Worm (Caenorhabditis elegans) whole organism, L4 larva: ENCODE measurements around the gene cal-4.

Experiments
- F26F4.8 ChIP-seq: fragments of 200-800 bp; sonication (Bioruptor generic); conservative IDR thresholded peaks from 2 replicates; pipeline ENCODE4 v1.3.6; 2022; ENCODE audit warnings: missing genetic modification characterization, missing compliant biosample characterization
- F49E8.2 ChIP-seq: sonication (generic microtip); optimal IDR thresholded peaks from 2 replicates; lab custom pipeline; 2016; ENCODE audit warnings: missing compliant biosample characterization, mild to moderate bottlenecking, missing genetic modification characterization, borderline replicate concordance
- T20F7.1 ChIP-seq: fragments of 200-800 bp; sonication (Bioruptor generic); optimal IDR thresholded peaks from 2 replicates; lab custom pipeline; 2018; ENCODE audit warnings: mild to moderate bottlenecking, missing genetic modification characterization, missing compliant biosample characterization
- Y48G9A.11 ChIP-seq: fragments of 200-800 bp; sonication (Bioruptor generic); IDR thresholded peaks from 2 replicates; pipeline ENCODE4 v1.3.6; 2022; ENCODE audit warnings: missing genetic modification reagents, missing genetic modification characterization, missing compliant biosample characterization
- Y5F2A.4 ChIP-seq: fragments of 200-800 bp; sonication (Bioruptor generic); optimal IDR thresholded peaks from 2 replicates; lab custom pipeline; 2018; ENCODE audit warnings: mild to moderate bottlenecking, missing genetic modification characterization, missing compliant biosample characterization
- Y75B8A.6 ChIP-seq: fragments of 200-800 bp; sonication (Bioruptor generic); IDR thresholded peaks from 2 replicates; pipeline ENCODE4 v1.3.6; 2022; ENCODE audit warnings: missing genetic modification reagents, missing genetic modification characterization, missing compliant biosample characterization
- ZK337.2 ChIP-seq: fragments of 200-800 bp; sonication (Bioruptor generic); IDR thresholded peaks from 2 replicates; pipeline ENCODE4 v1.3.6; 2022; ENCODE audit warnings: missing genetic modification reagents, missing genetic modification characterization, missing compliant biosample characterization
- aha-1 ChIP-seq: fragments of 150-350 bp; peaks from one replicate; lab custom pipeline; 2014; ENCODE audit warnings: missing biosample characterization, missing genetic modification characterization
- ama-1 ChIP-seq: fragments of 150-350 bp; optimal IDR thresholded peaks from 2 replicates; lab custom pipeline; 2014; ENCODE audit warnings: inconsistent platforms, mixed read lengths
- ceh-32 ChIP-seq: sonication (generic microtip); optimal IDR thresholded peaks from 2 replicates; lab custom pipeline; 2016; ENCODE audit warnings: mild to moderate bottlenecking, missing genetic modification characterization, missing compliant biosample characterization; ENCODE audit not compliant: poor library complexity
- ceh-44 ChIP-seq: fragments of 200-800 bp; sonication (Bioruptor generic); IDR thresholded peaks from 2 replicates; pipeline ENCODE4 v1.3.6; 2022; ENCODE audit warnings: missing genetic modification reagents, missing genetic modification characterization, missing compliant biosample characterization
- ceh-62 ChIP-seq: sonication (generic microtip); optimal IDR thresholded peaks from 2 replicates; lab custom pipeline; 2017; ENCODE audit warnings: missing biosample characterization, missing genetic modification characterization
- daf-16 ChIP-seq, 3 experiments: sonication (generic microtip); optimal IDR thresholded peaks; 2 replicates each; lab custom pipeline; 2016 to 2017; ENCODE audit warnings: missing genetic modification characterization in 3 of 3, missing genetic modification reagents in 3 of 3, mild to moderate bottlenecking in 2 of 3, missing compliant biosample characterization in 2 of 3, missing biosample characterization in 1 of 3, moderate library complexity in 1 of 3
- daf-8 ChIP-seq: fragments of 200-800 bp; sonication (Bioruptor generic); IDR thresholded peaks from 2 replicates; pipeline ENCODE4 v1.3.6; 2022; ENCODE audit warnings: missing genetic modification characterization, missing compliant biosample characterization
- dmd-6 ChIP-seq: fragments of 200-800 bp; sonication (Bioruptor generic); IDR thresholded peaks from 2 replicates; pipeline ENCODE4 v1.3.6; 2022; ENCODE audit warnings: missing genetic modification reagents, missing genetic modification characterization, missing compliant biosample characterization
- dmd-9 ChIP-seq: fragments of 200-800 bp; sonication (Bioruptor generic); IDR thresholded peaks from 2 replicates; pipeline ENCODE4 v1.3.6; 2022; ENCODE audit warnings: missing genetic modification reagents, missing genetic modification characterization, missing compliant biosample characterization
- dve-1 ChIP-seq: sonication (generic microtip); optimal IDR thresholded peaks from 2 replicates; lab custom pipeline; 2017; ENCODE audit warnings: antibody characterized with exemption, mild to moderate bottlenecking, missing genetic modification characterization, missing compliant biosample characterization; ENCODE audit not compliant: insufficient read depth
- gei-8 ChIP-seq: fragments of 200-800 bp; sonication (Bioruptor generic); optimal IDR thresholded peaks from 2 replicates; lab custom pipeline; 2018; ENCODE audit warnings: mild to moderate bottlenecking, missing genetic modification characterization, missing compliant biosample characterization
- hif-1 ChIP-seq, 2 experiments: sonication (generic microtip); optimal IDR thresholded peaks; 2 replicates each; lab custom pipeline; 2016 to 2017; ENCODE audit warnings: missing compliant biosample characterization in 2 of 2, missing genetic modification characterization in 2 of 2, missing genetic modification reagents in 2 of 2, missing genotype in 2 of 2, mild to moderate bottlenecking in 1 of 2
- hlh-11 ChIP-seq: fragments of 200-800 bp; sonication (Bioruptor generic); optimal IDR thresholded peaks from 2 replicates; lab custom pipeline; 2018; ENCODE audit warnings: mild to moderate bottlenecking, missing genetic modification characterization, missing compliant biosample characterization
- hlh-30 ChIP-seq: sonication (generic microtip); optimal IDR thresholded peaks from 2 replicates; lab custom pipeline; 2017; ENCODE audit warnings: antibody characterized with exemption, mild to moderate bottlenecking, missing genetic modification characterization, missing compliant biosample characterization; ENCODE audit not compliant: insufficient read depth
- jun-1 ChIP-seq: fragments of 150-350 bp; optimal IDR thresholded peaks from 2 replicates; lab custom pipeline; 2014; ENCODE audit warnings: missing biosample characterization, missing genetic modification reagents, missing genetic modification characterization
- lim-7 ChIP-seq: fragments of 200-800 bp; sonication (Bioruptor generic); IDR thresholded peaks from 2 replicates; pipeline ENCODE4 v1.3.6; 2022; ENCODE audit warnings: missing genetic modification characterization, missing compliant biosample characterization
- lin-1 ChIP-seq: fragments of 200-800 bp; sonication (Bioruptor generic); IDR thresholded peaks from 2 replicates; pipeline ENCODE4 v1.3.6; 2022; ENCODE audit warnings: missing genetic modification reagents, missing genetic modification characterization, missing compliant biosample characterization
- lin-13 ChIP-seq: fragments of 150-350 bp; optimal IDR thresholded peaks from 2 replicates; lab custom pipeline; 2014; ENCODE audit warnings: missing biosample characterization, missing genetic modification reagents, missing genetic modification characterization
- lin-29 ChIP-seq: fragments of 200-800 bp; sonication (Bioruptor generic); IDR thresholded peaks from 2 replicates; pipeline ENCODE4 v1.3.6; 2022; ENCODE audit warnings: missing genetic modification reagents, missing genetic modification characterization, missing compliant biosample characterization
- lsy-2 ChIP-seq, 2 experiments: fragments of 150-350 bp in 1 of 2; sonication (generic microtip) in 1 of 2; optimal IDR thresholded peaks; 2 replicates each; lab custom pipeline; 2014 to 2017; ENCODE audit warnings: missing biosample characterization in 2 of 2, missing genetic modification characterization in 2 of 2
- madf-9 ChIP-seq: fragments of 200-800 bp; sonication (Bioruptor generic); conservative IDR thresholded peaks from 2 replicates; pipeline ENCODE4 v1.3.6; 2022; ENCODE audit warnings: missing genetic modification reagents, missing genetic modification characterization, missing compliant biosample characterization
- mdl-1 ChIP-seq, 2 experiments: fragments of 150-350 bp in 1 of 2; sonication (generic microtip) in 1 of 2; optimal IDR thresholded peaks; 2 replicates each; lab custom pipeline; 2014 to 2017; ENCODE audit warnings: missing biosample characterization in 2 of 2, missing genetic modification characterization in 2 of 2
- mes-2 ChIP-seq: sonication (generic microtip); optimal IDR thresholded peaks from 2 replicates; lab custom pipeline; 2016; ENCODE audit warnings: missing genotype, mild to moderate bottlenecking, missing genetic modification characterization, missing compliant biosample characterization; ENCODE audit not compliant: poor library complexity, severe bottlenecking
- nhr-102 ChIP-seq: sonication (generic microtip); optimal IDR thresholded peaks from 2 replicates; lab custom pipeline; 2016; ENCODE audit warnings: mild to moderate bottlenecking, missing genetic modification characterization, moderate library complexity, missing compliant biosample characterization
- nhr-111 ChIP-seq: fragments of 200-800 bp; sonication (Bioruptor generic); optimal IDR thresholded peaks from 2 replicates; lab custom pipeline; 2018; ENCODE audit warnings: mild to moderate bottlenecking, missing genetic modification characterization, missing compliant biosample characterization
- nhr-237 ChIP-seq: sonication (generic microtip); optimal IDR thresholded peaks from 2 replicates; lab custom pipeline; 2017; ENCODE audit warnings: missing biosample characterization, missing genetic modification characterization
- nhr-6 ChIP-seq: fragments of 150-350 bp; optimal IDR thresholded peaks from 2 replicates; lab custom pipeline; 2014; ENCODE audit warnings: missing biosample characterization, missing genetic modification characterization
- nhr-76 ChIP-seq: fragments of 150-350 bp; optimal IDR thresholded peaks from 2 replicates; lab custom pipeline; 2014; ENCODE audit warnings: missing biosample characterization, missing genetic modification characterization
- nhr-77 ChIP-seq: fragments of 150-350 bp; optimal IDR thresholded peaks from 2 replicates; lab custom pipeline; 2014; ENCODE audit warnings: missing biosample characterization, missing genetic modification characterization
- pqm-1 ChIP-seq: sonication (generic microtip); optimal IDR thresholded peaks from 2 replicates; lab custom pipeline; 2017; ENCODE audit warnings: missing biosample characterization, missing genetic modification characterization
- spr-3 ChIP-seq: fragments of 200-800 bp; sonication (Bioruptor generic); optimal IDR thresholded peaks from 2 replicates; lab custom pipeline; 2018; ENCODE audit warnings: mild to moderate bottlenecking, missing genetic modification characterization, missing compliant biosample characterization
- vab-7 ChIP-seq: fragments of 200-800 bp; sonication (Bioruptor generic); IDR thresholded peaks from 2 replicates; pipeline ENCODE4 v1.3.6; 2022; ENCODE audit warnings: missing genetic modification reagents, missing genetic modification characterization, missing compliant biosample characterization
- ztf-11 ChIP-seq: fragments of 150-350 bp; optimal IDR thresholded peaks from 2 replicates; lab custom pipeline; 2014; ENCODE audit warnings: missing biosample characterization, missing genetic modification characterization

Gene cal-4

ce11 chrIV:10545038-10545437 lies 23.8 kb downstream of the cal-4 start, which contains the start of gene T07G12.5:
TSS of gene T07G12.5 (minus strand) at chrIV:10545138.
- TF ChIP-seq nhr-237 (tag; lab: Kevin White, UChicago) (no peak), spr-3 (GFP tag; lab: Kevin White, UChicago) (no peak), vab-7 (GFP tag; lab: Robert Waterston, UW) (no peak), daf-8 (GFP tag; lab: Robert Waterston, UW) (no peak), ZK337.2 (no peak), F26F4.8 (GFP tag; lab: Robert Waterston, UW) (no peak), jun-1 (tag; lab: Kevin White, UChicago) (no peak), nhr-77 (tag; lab: Kevin White, UChicago) (no peak), nhr-111 (no peak), T20F7.1 (GFP tag; lab: Kevin White, UChicago) (no peak), ama-1 (lab: Kevin White, UChicago) (no peak), ceh-44 (no peak), dmd-9 (GFP tag; lab: Robert Waterston, UW) (no peak), dmd-6 (GFP tag; lab: Robert Waterston, UW) (no peak), mes-2 (tag; lab: Kevin White, UChicago) (no peak), nhr-102 (tag; lab: Kevin White, UChicago) (no peak), Y48G9A.11 (GFP tag; lab: Robert Waterston, UW) (no peak), nhr-76 (tag; lab: Kevin White, UChicago) (no peak), lin-13 (GFP tag; lab: Kevin White, UChicago) (no peak), nhr-6 (tag; lab: Kevin White, UChicago) (no peak), gei-8 (GFP tag; lab: Kevin White, UChicago) (no peak), hlh-30 (tag; lab: Kevin White, UChicago) (peak; percentile 31), F49E8.2 (tag; lab: Kevin White, UChicago) (no peak), dve-1 (tag; lab: Kevin White, UChicago) (peak; percentile 21), daf-16 (GFP tag; optimal IDR thresholded peaks at IDR 0.05; lab: Kevin White, UChicago) (no peak), daf-16 (tag; optimal IDR thresholded peaks at IDR 0.05; lab: Kevin White, UChicago) (peak; percentile 51), hif-1 (tag; optimal IDR thresholded peaks at IDR 0.05; lab: Kevin White, UChicago) (no peak), hlh-11 (tag; lab: Kevin White, UChicago) (peak; percentile 8), madf-9 (no peak)

ce11 chrIV:10546589-10547136 lies 25.5 kb downstream of the cal-4 start, which contains the start of gene zim-1:
TSS of gene zim-1 (plus strand) at chrIV:10547086.
- TF ChIP-seq dmd-6 (GFP tag; lab: Robert Waterston, UW), result no peak
- no peak for TF ChIP-seq lsy-2 (tag; optimal IDR thresholded peaks at IDR 0.05; lab: Kevin White, UChicago)
- no peak for TF ChIP-seq nhr-77 (tag; lab: Kevin White, UChicago)
- no peak for TF ChIP-seq ama-1 (lab: Kevin White, UChicago)
- no peak for TF ChIP-seq pqm-1 (tag; lab: Kevin White, UChicago)
- no peak for TF ChIP-seq Y75B8A.6 (GFP tag; lab: Robert Waterston, UW)
- TF ChIP-seq aha-1 (tag; lab: Kevin White, UChicago), result no peak
- no peak for TF ChIP-seq lin-29 (GFP tag; lab: Robert Waterston, UW)
- TF ChIP-seq ztf-11 (tag; lab: Kevin White, UChicago), result no peak
- TF ChIP-seq lin-1 (GFP tag; lab: Robert Waterston, UW), result no peak
- TF ChIP-seq mdl-1 (tag; optimal IDR thresholded peaks at IDR 0.05; lab: Kevin White, UChicago), result no peak
- no peak for TF ChIP-seq lim-7 (GFP tag; lab: Robert Waterston, UW)
- no peak for TF ChIP-seq ceh-32
- TF ChIP-seq ceh-62 (tag; lab: Kevin White, UChicago), result no peak
- TF ChIP-seq Y5F2A.4 (GFP tag; lab: Kevin White, UChicago), result no peak
- no peak for TF ChIP-seq nhr-76 (tag; lab: Kevin White, UChicago)
- no peak for TF ChIP-seq Y48G9A.11 (GFP tag; lab: Robert Waterston, UW)
